Worm (Caenorhabditis elegans) whole organism, L4 larva: Measurements from ENCODE around the gene sru-24.

ENCODE experiments used
- F49E8.2 ChIP-seq: sonication (generic microtip); optimal IDR thresholded peaks from 2 replicates; lab custom pipeline; 2016; ENCODE audit warnings: missing compliant biosample characterization, mild to moderate bottlenecking, missing genetic modification characterization, borderline replicate concordance
- ama-1 ChIP-seq: fragments of 150-350 bp; optimal IDR thresholded peaks from 2 replicates; lab custom pipeline; 2014; ENCODE audit warnings: inconsistent platforms, mixed read lengths
- dve-1 ChIP-seq: sonication (generic microtip); optimal IDR thresholded peaks from 2 replicates; lab custom pipeline; 2017; ENCODE audit warnings: antibody characterized with exemption, mild to moderate bottlenecking, missing genetic modification characterization, missing compliant biosample characterization; ENCODE audit not compliant: insufficient read depth
- mep-1 ChIP-seq: fragments of 150-350 bp; sonication (generic microtip); optimal IDR thresholded peaks from 3 replicates; lab custom pipeline; 2014; ENCODE audit warnings: missing biosample characterization, missing genetic modification characterization

DNA sequence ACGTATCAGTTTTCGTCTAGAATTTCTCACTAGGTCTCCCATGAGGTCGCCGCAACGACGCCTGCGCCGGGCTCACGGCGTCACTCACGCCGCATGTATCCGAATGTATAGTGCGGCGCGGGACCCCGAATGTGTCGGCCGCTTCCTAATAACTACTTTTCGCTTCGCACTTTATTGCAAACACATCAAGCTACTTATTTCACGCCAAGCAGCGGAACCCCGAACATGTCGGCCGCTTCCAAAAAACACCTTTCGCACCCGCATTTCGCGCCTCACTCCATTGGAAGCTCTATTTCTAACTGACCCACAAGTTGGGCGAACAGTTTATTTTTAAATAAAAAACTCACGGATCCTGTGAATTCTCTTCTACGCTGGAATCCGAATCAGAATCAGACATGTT, 4.8 kb upstream of the sru-24 start:
- TF ChIP-seq F49E8.2 (tag; lab: Kevin White, UChicago), result no peak
- TF ChIP-seq dve-1, result no peak
- TF ChIP-seq ama-1 (lab: Kevin White, UChicago), result no peak
- no peak for TF ChIP-seq mep-1
